Worm (Caenorhabditis elegans) whole organism, L2 larva: Measurements from ENCODE around the gene chat-1.

Experiments
- C34F6.9 ChIP-seq: fragments of 150-350 bp; optimal IDR thresholded peaks from 2 replicates; lab custom pipeline; 2014; ENCODE audit warnings: missing biosample characterization, missing genetic modification characterization
- F13H6.1 ChIP-seq: sonication (generic microtip); optimal IDR thresholded peaks from 2 replicates; lab custom pipeline; 2016; ENCODE audit warnings: missing genetic modification characterization, missing compliant biosample characterization
- R02D3.7 ChIP-seq: fragments of 150-350 bp; optimal IDR thresholded peaks from 2 replicates; lab custom pipeline; 2014; ENCODE audit warnings: missing biosample characterization, missing genetic modification characterization
- Y55F3AM.14 ChIP-seq: fragments of 200-800 bp; sonication (Bioruptor generic); optimal IDR thresholded peaks from 2 replicates; lab custom pipeline; 2018; ENCODE audit warnings: mild to moderate bottlenecking, missing genetic modification characterization, missing compliant biosample characterization
- ZK546.5 ChIP-seq: sonication (generic microtip); optimal IDR thresholded peaks from 2 replicates; lab custom pipeline; 2017; ENCODE audit warnings: missing biosample characterization, missing genetic modification characterization
- alr-1 ChIP-seq: fragments of 150-350 bp; optimal IDR thresholded peaks from 2 replicates; lab custom pipeline; 2014; ENCODE audit warnings: missing biosample characterization, missing genetic modification characterization
- aly-2 ChIP-seq: fragments of 150-350 bp; optimal IDR thresholded peaks from 2 replicates; lab custom pipeline; 2014; ENCODE audit warnings: missing biosample characterization, missing genetic modification characterization
- ama-1 ChIP-seq: fragments of 150-350 bp; optimal IDR thresholded peaks from 2 replicates; lab custom pipeline; 2018; ENCODE audit warnings: inconsistent platforms
- blmp-1 ChIP-seq: sonication (generic microtip); optimal IDR thresholded peaks from 2 replicates; lab custom pipeline; 2017; ENCODE audit warnings: missing genetic modification characterization, mild to moderate bottlenecking, missing compliant biosample characterization, antibody characterized with exemption, moderate library complexity; ENCODE audit not compliant: insufficient read depth
- ceh-16 ChIP-seq: fragments of 150-350 bp; optimal IDR thresholded peaks from 2 replicates; lab custom pipeline; 2014; ENCODE audit warnings: missing biosample characterization, missing genetic modification characterization
- ceh-82 ChIP-seq: fragments of 150-350 bp; optimal IDR thresholded peaks from 2 replicates; lab custom pipeline; 2014; ENCODE audit warnings: missing biosample characterization, missing genetic modification characterization
- dmd-4 ChIP-seq: sonication (generic microtip); optimal IDR thresholded peaks from 2 replicates; lab custom pipeline; 2017; ENCODE audit warnings: missing biosample characterization, missing genetic modification characterization
- egl-27 ChIP-seq: sonication (generic microtip); optimal IDR thresholded peaks from 3 replicates; lab custom pipeline; 2017; ENCODE audit warnings: missing biosample characterization, missing genetic modification reagents, missing genetic modification characterization
- elt-3 ChIP-seq: sonication (generic microtip); optimal IDR thresholded peaks from 2 replicates; lab custom pipeline; 2017; ENCODE audit warnings: missing biosample characterization, missing genetic modification characterization
- fos-1 ChIP-seq: fragments of 150-350 bp; optimal IDR thresholded peaks from 2 replicates; lab custom pipeline; 2014; ENCODE audit warnings: missing biosample characterization, missing genetic modification characterization
- gmeb-1 ChIP-seq: fragments of 150-350 bp; optimal IDR thresholded peaks from 2 replicates; lab custom pipeline; 2014; ENCODE audit warnings: missing biosample characterization, missing genetic modification characterization
- lin-11 ChIP-seq: fragments of 150-350 bp; sonication (generic microtip); optimal IDR thresholded peaks from 2 replicates; lab custom pipeline; 2014; ENCODE audit warnings: missing biosample characterization, missing genetic modification characterization, inconsistent platforms, mixed read lengths
- lin-13 ChIP-seq: fragments of 150-350 bp; optimal IDR thresholded peaks from 2 replicates; lab custom pipeline; 2014; ENCODE audit warnings: missing biosample characterization, missing genetic modification reagents, missing genetic modification characterization
- lin-39 ChIP-seq: fragments of 150-350 bp; optimal IDR thresholded peaks from 2 replicates; lab custom pipeline; 2014; ENCODE audit warnings: missing biosample characterization, missing genetic modification reagents, missing genetic modification characterization
- lsy-2 ChIP-seq, 2 experiments: fragments of 150-350 bp in 1 of 2; sonication (generic microtip) in 1 of 2; optimal IDR thresholded peaks; 2 replicates each; lab custom pipeline; 2014 to 2017; ENCODE audit warnings: missing biosample characterization in 2 of 2, missing genetic modification characterization in 2 of 2
- mab-5 ChIP-seq: fragments of 150-350 bp; optimal IDR thresholded peaks from 2 replicates; lab custom pipeline; 2014; ENCODE audit warnings: missing biosample characterization, missing genetic modification characterization
- mbf-1 ChIP-seq: sonication (generic microtip); optimal IDR thresholded peaks from 2 replicates; lab custom pipeline; 2017; ENCODE audit warnings: missing biosample characterization, missing genetic modification characterization
- mdl-1 ChIP-seq, 2 experiments: fragments of 150-350 bp in 1 of 2; sonication (generic microtip) in 1 of 2; optimal IDR thresholded peaks; 2 replicates each; lab custom pipeline; 2017; ENCODE audit warnings: missing biosample characterization in 2 of 2, missing genetic modification characterization in 2 of 2
- nhr-10 ChIP-seq: sonication (generic microtip); optimal IDR thresholded peaks from 2 replicates; lab custom pipeline; 2017; ENCODE audit warnings: missing biosample characterization, missing genetic modification characterization
- nhr-11 ChIP-seq: fragments of 150-350 bp; optimal IDR thresholded peaks from 2 replicates; lab custom pipeline; 2014; ENCODE audit warnings: missing biosample characterization, missing genetic modification characterization
- nhr-12 ChIP-seq: fragments of 150-350 bp; optimal IDR thresholded peaks from 2 replicates; lab custom pipeline; 2014; ENCODE audit warnings: missing biosample characterization, missing genetic modification characterization
- nhr-129 ChIP-seq: fragments of 150-350 bp; optimal IDR thresholded peaks from 2 replicates; lab custom pipeline; 2014; ENCODE audit warnings: missing biosample characterization, missing genetic modification characterization
- nhr-237 ChIP-seq: fragments of 150-350 bp; optimal IDR thresholded peaks from 2 replicates; lab custom pipeline; 2014; ENCODE audit warnings: missing biosample characterization, missing genetic modification characterization
- nhr-25 ChIP-seq: fragments of 150-350 bp; sonication (generic microtip); optimal IDR thresholded peaks from 3 replicates; lab custom pipeline; 2014; ENCODE audit warnings: missing biosample characterization, missing genetic modification characterization
- nhr-6 ChIP-seq: fragments of 150-350 bp; optimal IDR thresholded peaks from 2 replicates; lab custom pipeline; 2014; ENCODE audit warnings: missing biosample characterization, missing genetic modification characterization
- nhr-77 ChIP-seq: fragments of 150-350 bp; optimal IDR thresholded peaks from 2 replicates; lab custom pipeline; 2014; ENCODE audit warnings: missing biosample characterization, missing genetic modification characterization
- peb-1 ChIP-seq: fragments of 150-350 bp; optimal IDR thresholded peaks from 2 replicates; lab custom pipeline; 2014; ENCODE audit warnings: missing biosample characterization, missing genetic modification characterization
- sem-4 ChIP-seq: fragments of 150-350 bp; optimal IDR thresholded peaks from 2 replicates; lab custom pipeline; 2014; ENCODE audit warnings: missing biosample characterization, missing genetic modification reagents, missing genetic modification characterization
- skn-1 ChIP-seq: sonication (generic microtip); optimal IDR thresholded peaks from 2 replicates; lab custom pipeline; 2017; ENCODE audit warnings: missing biosample characterization, missing genetic modification characterization
- sma-3 ChIP-seq: sonication (generic microtip); optimal IDR thresholded peaks from 2 replicates; lab custom pipeline; 2016; ENCODE audit warnings: missing genetic modification reagents, missing genetic modification characterization, missing compliant biosample characterization
- sma-9 ChIP-seq, 2 experiments: fragments of 150-350 bp in 1 of 2; sonication (generic microtip) in 1 of 2; optimal IDR thresholded peaks; 2 replicates each; lab custom pipeline; 2014 to 2016; ENCODE audit warnings: missing genetic modification characterization in 2 of 2, mild to moderate bottlenecking in 1 of 2, missing biosample characterization in 1 of 2, missing compliant biosample characterization in 1 of 2, missing genetic modification reagents in 1 of 2, moderate library complexity in 1 of 2
- snpc-4 ChIP-seq: fragments of 150-350 bp; optimal IDR thresholded peaks from 2 replicates; lab custom pipeline; 2014; ENCODE audit warnings: missing biosample characterization, missing genetic modification characterization
- unc-39 ChIP-seq: fragments of 150-350 bp; optimal IDR thresholded peaks from 2 replicates; lab custom pipeline; 2014; ENCODE audit warnings: missing biosample characterization, missing genetic modification characterization
- unc-55 ChIP-seq: fragments of 150-350 bp; sonication (generic microtip); optimal IDR thresholded peaks from 3 replicates; lab custom pipeline; 2014; ENCODE audit warnings: missing biosample characterization, missing genetic modification reagents, missing genetic modification characterization
- unc-62 ChIP-seq: fragments of 150-350 bp; optimal IDR thresholded peaks from 2 replicates; lab custom pipeline; 2014; ENCODE audit warnings: missing biosample characterization, missing genetic modification reagents, missing genetic modification characterization
- zag-1 ChIP-seq: fragments of 150-350 bp; optimal IDR thresholded peaks from 2 replicates; lab custom pipeline; 2014; ENCODE audit warnings: missing biosample characterization, missing genetic modification characterization
- ztf-1 ChIP-seq: fragments of 200-800 bp; sonication (Bioruptor generic); conservative IDR thresholded peaks from 2 replicates; pipeline ENCODE4 v1.3.6; 2022; ENCODE audit warnings: missing genetic modification characterization, missing compliant biosample characterization
- ztf-11 ChIP-seq: sonication (generic microtip); optimal IDR thresholded peaks from 2 replicates; lab custom pipeline; 2017; ENCODE audit warnings: missing biosample characterization, missing genetic modification characterization
- ztf-4 ChIP-seq: fragments of 150-350 bp; optimal IDR thresholded peaks from 2 replicates; lab custom pipeline; 2014; ENCODE audit warnings: missing biosample characterization, missing genetic modification characterization

The chat-1 gene

ce11 chrIV:4463132-4463531 is 16.0 kb downstream of the chat-1 start, which contains the start of gene M01H9.2:
Gene M01H9.2 (minus strand): TSS chrIV:4463232.
- TF ChIP-seq mdl-1 (tag; optimal IDR thresholded peaks at IDR 0.05; lab: Kevin White, UChicago): no peak
- TF ChIP-seq nhr-237 (tag; lab: Kevin White, UChicago): no peak
- no peak for TF ChIP-seq ZK546.5 (tag; lab: Kevin White, UChicago)
- no peak for TF ChIP-seq ama-1 (lab: Kevin White, UChicago)
- TF ChIP-seq mab-5 (tag; lab: Kevin White, UChicago): no peak
- TF ChIP-seq unc-62 (GFP tag; lab: Kevin White, UChicago): no peak
- TF ChIP-seq lin-13: no peak
- TF ChIP-seq gmeb-1 (tag; lab: Kevin White, UChicago): no peak
- no peak for TF ChIP-seq sma-9 (GFP tag; optimal IDR thresholded peaks at IDR 0.05; lab: Kevin White, UChicago)
- no peak for TF ChIP-seq sma-9 (tag; optimal IDR thresholded peaks at IDR 0.05; lab: Kevin White, UChicago)
- no peak for TF ChIP-seq skn-1 (tag; lab: Kevin White, UChicago)
- no peak for TF ChIP-seq mbf-1 (tag; lab: Kevin White, UChicago)
- no peak for TF ChIP-seq F13H6.1 (tag; lab: Kevin White, UChicago)
- TF ChIP-seq egl-27 (tag; lab: Kevin White, UChicago): no peak
- no peak for TF ChIP-seq nhr-6 (tag; lab: Kevin White, UChicago)
- no peak for TF ChIP-seq nhr-11 (tag; lab: Kevin White, UChicago)
- no peak for TF ChIP-seq ztf-1 (GFP tag; lab: Robert Waterston, UW)
- TF ChIP-seq unc-39 (tag; lab: Kevin White, UChicago): no peak
- no peak for TF ChIP-seq lin-39 (tag; lab: Kevin White, UChicago)
- no peak for TF ChIP-seq nhr-129 (tag; lab: Kevin White, UChicago)
- TF ChIP-seq, all 48 proteins: peak for 0

DNA sequence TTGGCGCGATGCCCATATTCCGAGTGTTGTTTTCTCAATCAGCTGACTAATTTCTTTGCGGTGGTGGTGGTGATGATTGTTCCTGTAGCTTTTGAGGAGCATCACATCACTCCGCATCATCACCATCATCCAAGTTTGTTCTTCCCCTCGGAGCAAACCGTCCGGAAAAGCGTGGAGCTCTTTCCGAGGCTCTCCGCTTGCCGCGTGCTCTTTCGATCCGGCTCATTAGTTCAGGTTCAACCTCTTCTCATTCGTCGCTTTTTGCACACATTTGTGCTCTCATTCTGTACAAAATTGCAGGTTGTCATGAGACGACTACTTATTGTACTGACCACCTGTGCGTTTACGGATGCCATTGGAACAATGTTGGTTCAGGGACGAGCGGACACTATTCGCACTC is 18.1 kb downstream of the chat-1 start, which contains the start of gene M01H9.5:
M01H9.5 (plus strand) TSS at position 301 of the 400 bp plus-strand sequence.
- no peak for TF ChIP-seq fos-1 (tag; lab: Kevin White, UChicago)
- TF ChIP-seq sma-3 (GFP tag; lab: Kevin White, UChicago): no peak
- no peak for TF ChIP-seq ztf-4 (tag; lab: Kevin White, UChicago)
- no peak for TF ChIP-seq Y55F3AM.14 (GFP tag; lab: Kevin White, UChicago)
- TF ChIP-seq gmeb-1 (tag; lab: Kevin White, UChicago): no peak
- TF ChIP-seq lin-11 (tag; lab: Kevin White, UChicago): no peak
- TF ChIP-seq unc-55 (GFP tag; lab: Kevin White, UChicago): no peak
- TF ChIP-seq aly-2: no peak
- no peak for TF ChIP-seq alr-1 (tag; lab: Kevin White, UChicago)
- TF ChIP-seq nhr-25 (tag; lab: Kevin White, UChicago): no peak
- no peak for TF ChIP-seq ceh-82
- TF ChIP-seq nhr-12 (tag; lab: Kevin White, UChicago): no peak

DNA sequence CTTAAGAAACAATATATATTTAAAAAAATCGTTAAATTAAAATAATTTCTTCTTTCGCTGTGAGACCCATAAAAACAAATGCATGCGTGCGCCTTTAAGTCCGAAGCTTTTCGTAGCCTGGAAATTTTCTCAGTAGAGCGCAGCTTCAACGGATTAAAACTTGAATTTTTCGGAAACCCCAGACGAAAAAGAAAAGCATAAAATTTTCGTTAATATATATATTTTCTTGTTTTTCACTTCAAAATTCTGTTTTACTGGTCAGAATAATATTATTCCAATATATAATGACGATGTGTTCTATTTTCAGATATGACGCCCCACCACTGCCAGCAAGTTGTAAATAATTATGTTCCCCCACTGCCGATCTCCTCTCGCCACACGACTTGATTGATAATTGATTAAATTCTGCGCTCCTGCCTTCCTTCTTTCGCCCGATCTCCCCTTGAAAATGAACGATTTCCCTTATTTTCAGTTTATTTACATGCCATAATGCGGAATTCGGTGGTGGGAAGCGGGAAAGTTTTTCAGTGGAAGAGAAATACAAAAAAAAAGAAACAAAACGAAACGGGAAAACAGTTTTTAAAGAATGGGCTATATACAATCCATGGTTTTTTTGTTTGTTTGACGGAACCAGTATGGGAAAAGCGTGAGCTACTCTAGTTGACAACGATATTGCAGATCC is 21.1 kb downstream of the chat-1 start:
- TF ChIP-seq lin-11 (tag; lab: Kevin White, UChicago): no peak
- no peak for TF ChIP-seq nhr-25 (tag; lab: Kevin White, UChicago)
- TF ChIP-seq ztf-4 (tag; lab: Kevin White, UChicago): peak; percentile 2
- TF ChIP-seq C34F6.9 (tag; lab: Kevin White, UChicago): peak; percentile 27
- no peak for TF ChIP-seq zag-1 (tag; lab: Kevin White, UChicago)
- TF ChIP-seq dmd-4 (tag; lab: Kevin White, UChicago): no peak
- TF ChIP-seq skn-1 (tag; lab: Kevin White, UChicago): no peak
- TF ChIP-seq F13H6.1 (tag; lab: Kevin White, UChicago): no peak
- TF ChIP-seq ztf-11 (tag; lab: Kevin White, UChicago): no peak
- no peak for TF ChIP-seq ztf-1 (GFP tag; lab: Robert Waterston, UW)
- TF ChIP-seq lsy-2 (tag; optimal IDR thresholded peaks at IDR 0.05; lab: Kevin White, UChicago): peak in 1 of 2 experiments; percentile 37
- TF ChIP-seq mab-5 (tag; lab: Kevin White, UChicago): no peak
- no peak for TF ChIP-seq sma-3 (GFP tag; lab: Kevin White, UChicago)
- TF ChIP-seq snpc-4: no peak
- TF ChIP-seq sma-9 (GFP tag; optimal IDR thresholded peaks at IDR 0.05; lab: Kevin White, UChicago): no peak
- TF ChIP-seq sma-9 (tag; optimal IDR thresholded peaks at IDR 0.05; lab: Kevin White, UChicago): no peak
- no peak for TF ChIP-seq ZK546.5 (tag; lab: Kevin White, UChicago)
- peak; percentile 65 for TF ChIP-seq nhr-129 (tag; lab: Kevin White, UChicago)
- no peak for TF ChIP-seq egl-27 (tag; lab: Kevin White, UChicago)
- no peak for TF ChIP-seq elt-3
- no peak for TF ChIP-seq peb-1 (tag; lab: Kevin White, UChicago)
- peak; percentile 97 for TF ChIP-seq ama-1 (lab: Kevin White, UChicago)
- peak; percentile 36 for TF ChIP-seq sem-4
- TF ChIP-seq R02D3.7 (tag; lab: Kevin White, UChicago): no peak
- TF ChIP-seq nhr-77 (tag; lab: Kevin White, UChicago): no peak
- peak; percentile 47 for TF ChIP-seq lin-13
- peak; percentile 54 for TF ChIP-seq Y55F3AM.14 (GFP tag; lab: Kevin White, UChicago)
- no peak for TF ChIP-seq blmp-1 (tag; lab: Kevin White, UChicago)
- no peak for TF ChIP-seq lin-39 (tag; lab: Kevin White, UChicago)
- no peak for TF ChIP-seq unc-55 (GFP tag; lab: Kevin White, UChicago)
- no peak for TF ChIP-seq ceh-82
- TF ChIP-seq gmeb-1 (tag; lab: Kevin White, UChicago): no peak
- no peak for TF ChIP-seq mdl-1 (tag; optimal IDR thresholded peaks at IDR 0.05; lab: Kevin White, UChicago)
- TF ChIP-seq alr-1 (tag; lab: Kevin White, UChicago): no peak
- TF ChIP-seq nhr-10 (tag; lab: Kevin White, UChicago): no peak
- no peak for TF ChIP-seq unc-62 (GFP tag; lab: Kevin White, UChicago)
- TF ChIP-seq aly-2: no peak
- no peak for TF ChIP-seq nhr-6 (tag; lab: Kevin White, UChicago)
- TF ChIP-seq ceh-16 (tag; lab: Kevin White, UChicago): no peak
